Worm (Caenorhabditis elegans) whole organism, young adult: ENCODE measurements around the gene H20E11.1.
"Not testable (repeated sequence)": the region's sequence is repeated elsewhere in the genome, so short reads cannot be mapped to it uniquely, and the experiment has no call there.

ENCODE experiments used
- B0019.2 ChIP-seq: fragments of 200-800 bp; sonication (Bioruptor generic); conservative IDR thresholded peaks from 2 replicates; pipeline ENCODE4 v1.3.6; 2022; ENCODE audit warnings: missing genetic modification reagents, missing genetic modification characterization, missing compliant biosample characterization
- B0261.1 ChIP-seq: sonication (generic microtip); optimal IDR thresholded peaks from 2 replicates; lab custom pipeline; 2016; ENCODE audit warnings: mild to moderate bottlenecking, missing genetic modification characterization, moderate library complexity, missing compliant biosample characterization
- B0336.3 ChIP-seq: fragments of 200-800 bp; sonication (Bioruptor generic); IDR thresholded peaks from 2 replicates; pipeline ENCODE4 v1.3.6; 2022; ENCODE audit warnings: missing genetic modification characterization, missing compliant biosample characterization
- C17E4.6 ChIP-seq: fragments of 200-800 bp; sonication (Bioruptor generic); IDR thresholded peaks from 2 replicates; pipeline ENCODE4 v1.3.6; 2022; ENCODE audit warnings: missing genetic modification reagents, missing genetic modification characterization, missing compliant biosample characterization
- F33H1.4 ChIP-seq: fragments of 200-800 bp; sonication (Bioruptor generic); IDR thresholded peaks from 2 replicates; pipeline ENCODE4 v1.3.6; 2022; ENCODE audit warnings: missing genetic modification reagents, missing genetic modification characterization, missing compliant biosample characterization
- F37B4.10 ChIP-seq: fragments of 200-800 bp; sonication (Bioruptor generic); IDR thresholded peaks from 2 replicates; pipeline ENCODE4 v1.3.6; 2022; ENCODE audit warnings: missing genetic modification characterization, missing compliant biosample characterization
- F39B2.1 ChIP-seq: fragments of 200-800 bp; sonication (Bioruptor generic); IDR thresholded peaks from 2 replicates; pipeline ENCODE4 v1.3.6; 2022; ENCODE audit warnings: missing genetic modification reagents, missing genetic modification characterization, missing compliant biosample characterization
- K12H6.12 ChIP-seq: fragments of 200-800 bp; sonication (Bioruptor generic); optimal IDR thresholded peaks from 2 replicates; lab custom pipeline; 2018; ENCODE audit warnings: mild to moderate bottlenecking, missing genetic modification characterization, missing compliant biosample characterization
- ZK185.1 ChIP-seq: sonication (generic microtip); optimal IDR thresholded peaks from 2 replicates; lab custom pipeline; 2016; ENCODE audit warnings: mild to moderate bottlenecking, missing genetic modification characterization, missing compliant biosample characterization; ENCODE audit not compliant: poor library complexity, severe bottlenecking
- ama-1 ChIP-seq, 3 experiments: fragments of 150-350 bp in 1 of 3; sonication (generic microtip) in 2 of 3; optimal IDR thresholded peaks; 2 replicates each; lab custom pipeline; 2014 to 2018; ENCODE audit warnings: missing biosample characterization in 2 of 3, missing genetic modification characterization in 2 of 3, missing genetic modification reagents in 2 of 3
- athp-1 ChIP-seq: sonication (generic microtip); optimal IDR thresholded peaks from 2 replicates; lab custom pipeline; 2017; ENCODE audit warnings: mild to moderate bottlenecking, missing genetic modification characterization, missing compliant biosample characterization
- attf-5 ChIP-seq: fragments of 200-800 bp; sonication (Bioruptor generic); optimal IDR thresholded peaks from 2 replicates; lab custom pipeline; 2018; ENCODE audit warnings: mild to moderate bottlenecking, missing genetic modification characterization, missing compliant biosample characterization
- ccch-3 ChIP-seq: fragments of 200-800 bp; sonication (Bioruptor generic); optimal IDR thresholded peaks from 2 replicates; lab custom pipeline; 2018; ENCODE audit warnings: mild to moderate bottlenecking, missing genetic modification characterization, missing compliant biosample characterization
- ceh-100 ChIP-seq: fragments of 200-800 bp; sonication (Bioruptor generic); IDR thresholded peaks from 2 replicates; pipeline ENCODE4 v1.3.6; 2022; ENCODE audit warnings: missing genetic modification reagents, missing genetic modification characterization, missing compliant biosample characterization
- ceh-58 ChIP-seq: fragments of 200-800 bp; sonication (Bioruptor generic); IDR thresholded peaks from 2 replicates; pipeline ENCODE4 v1.3.6; 2022; ENCODE audit warnings: missing genetic modification characterization, missing compliant biosample characterization
- ceh-79 ChIP-seq: sonication (generic microtip); optimal IDR thresholded peaks from 2 replicates; lab custom pipeline; 2017; ENCODE audit warnings: mild to moderate bottlenecking, missing genetic modification characterization, missing compliant biosample characterization
- die-1 ChIP-seq: sonication (generic microtip); optimal IDR thresholded peaks from 2 replicates; lab custom pipeline; 2016; ENCODE audit warnings: missing genotype, mild to moderate bottlenecking, missing genetic modification characterization, missing compliant biosample characterization
- egl-44 ChIP-seq: fragments of 200-800 bp; sonication (Bioruptor generic); IDR thresholded peaks from 2 replicates; pipeline ENCODE4 v1.3.6; 2022; ENCODE audit warnings: missing genetic modification reagents, missing genetic modification characterization, missing compliant biosample characterization
- hlh-12 ChIP-seq: sonication (generic microtip); optimal IDR thresholded peaks from 2 replicates; lab custom pipeline; 2016; ENCODE audit warnings: missing genetic modification characterization, missing compliant biosample characterization
- madf-10 ChIP-seq: sonication (generic microtip); optimal IDR thresholded peaks from 2 replicates; lab custom pipeline; 2016; ENCODE audit warnings: mild to moderate bottlenecking, missing genetic modification characterization, missing compliant biosample characterization
- mcd-1 ChIP-seq: fragments of 200-800 bp; sonication (Bioruptor generic); IDR thresholded peaks from 2 replicates; pipeline ENCODE4 v1.3.6; 2022; ENCODE audit warnings: missing genetic modification reagents, missing genetic modification characterization, missing compliant biosample characterization
- mes-4 ChIP-seq: sonication (generic microtip); optimal IDR thresholded peaks from 2 replicates; lab custom pipeline; 2016; ENCODE audit warnings: missing genotype, missing genetic modification characterization, missing compliant biosample characterization
- nhr-80 ChIP-seq: sonication (generic microtip); optimal IDR thresholded peaks from 2 replicates; lab custom pipeline; 2016; ENCODE audit warnings: missing genetic modification characterization, missing compliant biosample characterization
- rec-8 ChIP-seq, 2 experiments: sonication (generic microtip); optimal IDR thresholded peaks; 2 replicates each; lab custom pipeline; 2016; ENCODE audit warnings: mild to moderate bottlenecking in 2 of 2, missing genetic modification characterization in 2 of 2, missing genetic modification reagents in 2 of 2, missing genotype in 2 of 2, missing biosample characterization in 1 of 2, missing compliant biosample characterization in 1 of 2, moderate library complexity in 1 of 2
- tbx-9 ChIP-seq: sonication (generic microtip); optimal IDR thresholded peaks from 2 replicates; lab custom pipeline; 2016; ENCODE audit warnings: borderline replicate concordance, missing genetic modification characterization, inconsistent platforms, missing compliant biosample characterization
- tlf-1 ChIP-seq: fragments of 200-800 bp; sonication (Bioruptor generic); optimal IDR thresholded peaks from 2 replicates; lab custom pipeline; 2018; ENCODE audit warnings: mild to moderate bottlenecking, missing genetic modification characterization, missing compliant biosample characterization
- unc-62 ChIP-seq: fragments of 150-350 bp; optimal IDR thresholded peaks from 2 replicates; lab custom pipeline; 2014; ENCODE audit warnings: missing biosample characterization, missing genetic modification reagents, missing genetic modification characterization
- xnd-1 ChIP-seq: sonication (generic microtip); optimal IDR thresholded peaks from 2 replicates; lab custom pipeline; 2016; ENCODE audit warnings: missing genotype, missing genetic modification reagents, missing genetic modification characterization, missing compliant biosample characterization
- ztf-18 ChIP-seq: sonication (generic microtip); optimal IDR thresholded peaks from 2 replicates; lab custom pipeline; 2016; ENCODE audit warnings: missing genotype, mild to moderate bottlenecking, missing genetic modification characterization, missing compliant biosample characterization
- ztf-22 ChIP-seq: fragments of 200-800 bp; sonication (Bioruptor generic); optimal IDR thresholded peaks from 2 replicates; lab custom pipeline; 2018; ENCODE audit warnings: mild to moderate bottlenecking, missing genetic modification characterization, moderate library complexity, missing compliant biosample characterization
- ztf-28 ChIP-seq: fragments of 200-800 bp; sonication (Bioruptor generic); IDR thresholded peaks from 2 replicates; pipeline ENCODE4 v1.3.6; 2022; ENCODE audit warnings: missing genetic modification reagents, missing genetic modification characterization, missing compliant biosample characterization

H20E11.1 gene

ce11 chrIV:6824622-6825021 is 5.3 kb upstream of the H20E11.1 start, which contains the start of gene H20E11.3:
TSS of gene H20E11.3 (plus strand) at chrIV:6824816.
- TF ChIP-seq nhr-80 (tag; lab: Kevin White, UChicago) (peak; percentile 47), die-1 (tag; lab: Kevin White, UChicago) (no peak)
- TF ChIP-seq, all 124 proteins: peak for 1

- TF ChIP-seq ztf-22; tlf-1; hlh-12 (tag; lab: Kevin White, UChicago): not testable (repeated sequence)
Observed at ce11 chrIV:6827477-6827876, 2.5 kb upstream of the H20E11.1 start, which contains the start of gene H20E11.2. TSS of gene H20E11.2 (plus strand) at chrIV:6827777.

- TF ChIP-seq C17E4.6 (GFP tag; lab: Robert Waterston, UW) (no peak), unc-62 (no peak), K12H6.12 (tag; lab: Kevin White, UChicago) (no peak), attf-5 (GFP tag; lab: Kevin White, UChicago) (no peak), B0019.2 (no peak), ama-1 (optimal IDR thresholded peaks at IDR 0.05; lab: Kevin White, UChicago) (no peak), ama-1 (GFP tag; optimal IDR thresholded peaks at IDR 0.05; lab: Kevin White, UChicago) (no peak), hlh-12 (tag; lab: Kevin White, UChicago) (no peak), F39B2.1 (no peak), egl-44 (GFP tag; lab: Robert Waterston, UW) (no peak), rec-8 (tag; optimal IDR thresholded peaks at IDR 0.05; lab: Kevin White, UChicago) (no peak), B0261.1 (no peak)
- TF ChIP-seq, all 124 proteins: peak for 0
Observed at ce11 chrIV:6832194-6832593, 2.2 kb downstream of the H20E11.1 start.

ce11 chrIV:6833617-6834016 is 3.7 kb downstream of the H20E11.1 start:
- no peak for TF ChIP-seq athp-1
- TF ChIP-seq ztf-28 (GFP tag; lab: Robert Waterston, UW) = no peak
- no peak for TF ChIP-seq C17E4.6 (GFP tag; lab: Robert Waterston, UW)
- no peak for TF ChIP-seq F37B4.10 (GFP tag; lab: Robert Waterston, UW)
- TF ChIP-seq F33H1.4 (GFP tag; lab: Robert Waterston, UW) = no peak
- no peak for TF ChIP-seq madf-10 (tag; lab: Kevin White, UChicago)
- TF ChIP-seq ceh-100 (GFP tag; lab: Robert Waterston, UW) = no peak
- TF ChIP-seq tbx-9 (tag; lab: Kevin White, UChicago) = no peak
- TF ChIP-seq B0019.2 = no peak
- TF ChIP-seq mcd-1 = no peak
- no peak for TF ChIP-seq ceh-58 (GFP tag; lab: Robert Waterston, UW)
- TF ChIP-seq ceh-79 = no peak
- no peak for TF ChIP-seq ama-1 (optimal IDR thresholded peaks at IDR 0.05; lab: Kevin White, UChicago)
- no peak for TF ChIP-seq ama-1 (GFP tag; optimal IDR thresholded peaks at IDR 0.05; lab: Kevin White, UChicago)
- no peak for TF ChIP-seq ccch-3 (GFP tag; lab: Kevin White, UChicago)
- TF ChIP-seq ztf-18 (tag; lab: Kevin White, UChicago) = no peak
- TF ChIP-seq mes-4 (tag; lab: Kevin White, UChicago) = no peak
- no peak for TF ChIP-seq ZK185.1 (tag; lab: Kevin White, UChicago)
- TF ChIP-seq unc-62 = no peak
- TF ChIP-seq B0336.3 (GFP tag; lab: Robert Waterston, UW) = no peak

ce11 chrIV:6834705-6835104 is 4.8 kb downstream of the H20E11.1 start:
- no peak for TF ChIP-seq xnd-1 (tag; lab: Kevin White, UChicago)
- TF ChIP-seq B0336.3 (GFP tag; lab: Robert Waterston, UW) = no peak
